Fruit fly (Drosophila melanogaster): ENCODE measurements around the gene Sb.

The Sb gene

dm6 chr3R:16080942-16081589 lies 34.9 kb upstream of the Sb start, which contains the start of gene CG32855 (continued):
- TF ChIP-seq Ets21C (GFP tag; optimal IDR thresholded peaks at IDR 0.05) (no peak), CG32006 (GFP tag; optimal IDR thresholded peaks at IDR 0.05) (peak; percentile 45), CG6163 (GFP tag; IDR thresholded peaks at IDR 0.05) (no peak), dac (GFP tag; optimal IDR thresholded peaks at IDR 0.05) (no peak), CG8319 (GFP tag; optimal IDR thresholded peaks at IDR 0.05) (no peak), svp (GFP tag) (no peak), Sox15 (GFP tag; optimal IDR thresholded peaks at IDR 0.05) (no peak), CG1621 (tag; optimal IDR thresholded peaks at IDR 0.05) (no peak), CG3032 (tag; optimal IDR thresholded peaks at IDR 0.05) (no peak), lz (GFP tag; optimal IDR thresholded peaks at IDR 0.05) (no peak), Hr38 (GFP tag; optimal IDR thresholded peaks at IDR 0.05) (no peak), fd85E (GFP tag; optimal IDR thresholded peaks at IDR 0.05) (no peak)

DNA sequence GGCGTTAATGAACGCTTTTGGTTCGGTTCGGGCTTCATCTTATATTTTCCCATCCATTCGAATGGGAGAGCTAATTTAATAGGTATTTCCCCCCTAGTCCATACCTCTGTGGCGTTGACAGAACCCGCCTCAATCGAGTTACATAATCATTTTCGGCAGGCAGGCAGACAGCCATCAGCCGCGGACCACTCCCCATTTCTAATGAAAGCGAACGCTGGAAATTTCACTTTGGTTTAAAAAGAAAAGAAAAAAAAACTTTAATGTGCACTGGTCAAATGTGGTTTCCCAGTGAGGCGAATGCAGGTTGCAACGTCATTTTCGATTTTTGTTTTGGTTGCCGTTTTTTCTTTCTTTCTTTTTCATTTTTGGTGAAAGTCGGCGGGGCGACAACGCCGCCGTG lies 33.6 kb upstream of the Sb start:
- TF ChIP-seq CG10631 (GFP tag; optimal IDR thresholded peaks at IDR 0.05) = no peak
- peak; percentile 13 for TF ChIP-seq CG32006 (GFP tag; optimal IDR thresholded peaks at IDR 0.05)
- TF ChIP-seq Lpt (GFP tag; optimal IDR thresholded peaks at IDR 0.05) = no peak
- TF ChIP-seq cyc (GFP tag; optimal IDR thresholded peaks at IDR 0.05) = no peak
- TF ChIP-seq CG8319 (GFP tag; optimal IDR thresholded peaks at IDR 0.05) = no peak
- no peak for TF ChIP-seq CG8632 (GFP tag; optimal IDR thresholded peaks at IDR 0.05)
- no peak for TF ChIP-seq Eip75B (GFP tag; optimal IDR thresholded peaks at IDR 0.05)
- TF ChIP-seq Hr38 (GFP tag; optimal IDR thresholded peaks at IDR 0.05) = no peak
- no peak for TF ChIP-seq salr (GFP tag; optimal IDR thresholded peaks at IDR 0.05)
- TF ChIP-seq CG11902 (GFP tag; optimal IDR thresholded peaks at IDR 0.05) = no peak
- TF ChIP-seq CG11762 (GFP tag; optimal IDR thresholded peaks at IDR 0.05; ENCODE audit: insufficient read depth) = no peak
- no peak for TF ChIP-seq topi (GFP tag; optimal IDR thresholded peaks at IDR 0.05)
- TF ChIP-seq pdm3 (GFP tag; optimal IDR thresholded peaks at IDR 0.05) = no peak
- TF ChIP-seq esn (GFP tag; optimal IDR thresholded peaks at IDR 0.05) = no peak
- TF ChIP-seq CG6792 (GFP tag; optimal IDR thresholded peaks at IDR 0.05) = no peak
- TF ChIP-seq fd85E (GFP tag; optimal IDR thresholded peaks at IDR 0.05) = no peak
- TF ChIP-seq eg (GFP tag; IDR thresholded peaks at IDR 0.05) = peak; percentile 47; the same call in 1 of the 3 replicates
- no peak for TF ChIP-seq Eip78C (GFP tag)
- no peak for TF ChIP-seq Ets21C (GFP tag; optimal IDR thresholded peaks at IDR 0.05)
- no peak for TF ChIP-seq CG4318 (GFP tag; optimal IDR thresholded peaks at IDR 0.05)
- no peak for TF ChIP-seq CG6163 (GFP tag; IDR thresholded peaks at IDR 0.05)
- no peak for TF ChIP-seq CG6808 (GFP tag; optimal IDR thresholded peaks at IDR 0.05)
- TF ChIP-seq achi (GFP tag; optimal IDR thresholded peaks at IDR 0.05) = no peak
- no peak for TF ChIP-seq CG9139 (GFP tag; optimal IDR thresholded peaks at IDR 0.05)
- no peak for TF ChIP-seq svp (GFP tag)
- TF ChIP-seq OdsH (GFP tag; optimal IDR thresholded peaks at IDR 0.05) = no peak
- no peak for TF ChIP-seq dsx (GFP tag; optimal IDR thresholded peaks at IDR 0.05; ENCODE audit: poor library complexity, severe bottlenecking)
- no peak for TF ChIP-seq CG1621 (tag; optimal IDR thresholded peaks at IDR 0.05)
- TF ChIP-seq CG6276 (GFP tag; optimal IDR thresholded peaks at IDR 0.05) = peak; percentile 49
- TF ChIP-seq dac (GFP tag; optimal IDR thresholded peaks at IDR 0.05) = peak; percentile 25
- no peak for TF ChIP-seq Sox14 (GFP tag; optimal IDR thresholded peaks at IDR 0.05)
- TF ChIP-seq acj6 (GFP tag; optimal IDR thresholded peaks at IDR 0.05) = no peak
- no peak for TF ChIP-seq CG3032 (tag; optimal IDR thresholded peaks at IDR 0.05)
- no peak for TF ChIP-seq Gug (GFP tag; IDR thresholded peaks at IDR 0.05)
- peak; percentile 56; the same call in 2 of the 3 replicates for TF ChIP-seq CG8119 (GFP tag; IDR thresholded peaks at IDR 0.05)
- TF ChIP-seq CG7368 (GFP tag; optimal IDR thresholded peaks at IDR 0.05) = no peak
- TF ChIP-seq lz (GFP tag; optimal IDR thresholded peaks at IDR 0.05) = no peak
- TF ChIP-seq spab (GFP tag; optimal IDR thresholded peaks at IDR 0.05) = no peak
- TF ChIP-seq Blimp-1 (GFP tag; optimal IDR thresholded peaks at IDR 0.05) = peak; percentile 96
- TF ChIP-seq fd59A (GFP tag; optimal IDR thresholded peaks at IDR 0.05) = no peak
- no peak for TF ChIP-seq CG10669 (GFP tag; optimal IDR thresholded peaks at IDR 0.05)
- TF ChIP-seq CG15336 (GFP tag; IDR thresholded peaks at IDR 0.05) = 0 out of 2 replicates have a peak, but pooled peaks have one; percentile 7
- no peak for TF ChIP-seq fkh (GFP tag; optimal IDR thresholded peaks at IDR 0.05)
- no peak for TF ChIP-seq ss (GFP tag; optimal IDR thresholded peaks at IDR 0.05)
- TF ChIP-seq CG3919 (GFP tag; optimal IDR thresholded peaks at IDR 0.05) = no peak
- no peak for TF ChIP-seq Eip93F (GFP tag; optimal IDR thresholded peaks at IDR 0.05)
- peak; percentile 22 for TF ChIP-seq CG6854 (GFP tag; optimal IDR thresholded peaks at IDR 0.05)

Data from whole organism, prepupa.